Fruit fly (Drosophila melanogaster): ENCODE measurements around the gene CG31751.

CG31751 gene

DNA sequence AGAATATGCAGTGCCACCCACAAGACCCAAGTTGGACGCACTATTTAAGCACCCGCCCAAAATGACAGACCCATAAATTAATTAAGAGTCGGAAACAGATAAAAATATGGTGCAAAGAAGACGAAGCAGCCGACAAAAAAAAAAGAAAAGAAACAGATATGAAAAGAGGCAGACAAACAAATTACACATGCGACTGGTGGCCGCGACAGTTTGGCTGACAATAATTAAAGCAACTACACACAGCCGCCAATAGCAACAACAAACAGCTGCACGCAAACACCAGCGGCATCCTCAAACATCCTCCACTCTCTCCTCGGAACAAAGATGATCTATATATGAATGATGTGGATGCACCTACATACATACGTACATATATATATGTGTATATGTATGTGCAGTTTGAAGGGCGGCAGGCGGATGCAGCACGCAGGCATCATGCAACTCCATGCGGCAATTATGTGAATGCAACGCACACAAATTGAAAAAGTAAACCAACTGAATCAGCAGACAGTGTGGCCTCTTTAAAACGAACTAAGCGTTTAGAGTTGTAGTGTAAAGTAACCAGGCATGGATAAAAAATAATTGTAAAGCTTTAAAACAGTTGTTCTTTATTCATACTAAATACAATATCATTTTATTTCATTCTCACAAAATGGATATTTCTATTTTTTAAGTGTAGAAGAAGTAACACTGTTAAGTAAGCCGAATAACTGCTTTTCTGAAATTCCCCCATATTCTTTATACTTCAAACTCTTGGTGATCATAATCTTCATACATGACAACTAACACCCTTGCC, 29.0 kb upstream of the CG31751 start (continued):
- 0 out of 2 replicates have a peak, but pooled peaks have one; percentile 4 for TF ChIP-seq dimm (GFP tag; IDR thresholded peaks at IDR 0.05)
- TF ChIP-seq vvl (GFP tag; IDR thresholded peaks at IDR 0.05), result peak; percentile 23; the same call in 1 of the 2 replicates
- TF ChIP-seq knrl (GFP tag; IDR thresholded peaks at IDR 0.05; ENCODE audit: partially characterized antibody), result no peak
- no peak for TF ChIP-seq Poxn (GFP tag; IDR thresholded peaks at IDR 0.05)
- TF ChIP-seq CG18619 (GFP tag; optimal IDR thresholded peaks at IDR 0.05), result peak; percentile 14
- no peak for TF ChIP-seq sc (optimal IDR thresholded peaks at IDR 0.05)
- peak; percentile 7 for TF ChIP-seq sc (GFP tag; optimal IDR thresholded peaks at IDR 0.05)
- TF ChIP-seq row (GFP tag; IDR thresholded peaks at IDR 0.05), result peak; percentile 69
- TF ChIP-seq Sox102F (GFP tag; optimal IDR thresholded peaks at IDR 0.05), result peak; percentile 69
- no peak for TF ChIP-seq CG9215 (GFP tag; IDR thresholded peaks at IDR 0.05)
- TF ChIP-seq CG10267 (tag; optimal IDR thresholded peaks at IDR 0.05), result peak; percentile 8
- no peak for TF ChIP-seq CG3838 (GFP tag; optimal IDR thresholded peaks at IDR 0.05)
- TF ChIP-seq bab2 (GFP tag; optimal IDR thresholded peaks at IDR 0.05), result peak; percentile 13
- TF ChIP-seq CG13424 (tag; optimal IDR thresholded peaks at IDR 0.05), result peak; percentile 43
- no peak for TF ChIP-seq Sry-δ (GFP tag; optimal IDR thresholded peaks at IDR 0.05)
- peak; percentile 18 for TF ChIP-seq Xbp1 (GFP tag; optimal IDR thresholded peaks at IDR 0.05)
- no peak for TF ChIP-seq pzg (GFP tag; optimal IDR thresholded peaks at IDR 0.05)
- no peak for TF ChIP-seq CG10431 (GFP tag; optimal IDR thresholded peaks at IDR 0.05)
- peak; percentile 27 for TF ChIP-seq CG1529 (GFP tag; optimal IDR thresholded peaks at IDR 0.05)
- TF ChIP-seq CG9797 (GFP tag; optimal IDR thresholded peaks at IDR 0.05), result no peak
- TF ChIP-seq CG5245 (GFP tag; optimal IDR thresholded peaks at IDR 0.05), result no peak
- TF ChIP-seq Lhr (GFP tag; optimal IDR thresholded peaks at IDR 0.05), result peak; percentile 15
- TF ChIP-seq gem (tag; optimal IDR thresholded peaks at IDR 0.05), result peak; percentile 73
- peak; percentile 28 for TF ChIP-seq D19A (tag; optimal IDR thresholded peaks at IDR 0.05)
- no peak for TF ChIP-seq CG12071 (GFP tag; optimal IDR thresholded peaks at IDR 0.05)
- TF ChIP-seq dan (GFP tag; IDR thresholded peaks at IDR 0.05), result no peak
- no peak for TF ChIP-seq CG2202 (tag; optimal IDR thresholded peaks at IDR 0.05)
- TF ChIP-seq ci (GFP tag; IDR thresholded peaks at IDR 0.05), result no peak
- peak; percentile 93 for TF ChIP-seq sens (GFP tag)
- no peak for TF ChIP-seq HLHmδ (GFP tag; optimal IDR thresholded peaks at IDR 0.05)
- peak; percentile 59 for TF ChIP-seq dmrt11E (tag; optimal IDR thresholded peaks at IDR 0.05)
- peak; percentile 16 for TF ChIP-seq dm (GFP tag; optimal IDR thresholded peaks at IDR 0.05)
- TF ChIP-seq fd96Cb (tag; optimal IDR thresholded peaks at IDR 0.05), result peak; percentile 23
- peak; percentile 35 for TF ChIP-seq CG7839 (tag; optimal IDR thresholded peaks at IDR 0.05)
- TF ChIP-seq CG16863 (GFP tag; optimal IDR thresholded peaks at IDR 0.05), result peak; percentile 12
- TF ChIP-seq dpn (GFP tag; optimal IDR thresholded peaks at IDR 0.05), result peak in 1 of 2 experiments; percentile 48
- TF ChIP-seq Sry-β (GFP tag; optimal IDR thresholded peaks at IDR 0.05), result no peak
- peak; percentile 35; the same call in 1 of the 2 replicates for TF ChIP-seq esg (GFP tag; conservative IDR thresholded peaks at IDR 0.05)
- peak in 1 of 3 experiments; percentile 66 for TF ChIP-seq lola (GFP tag; optimal IDR thresholded peaks at IDR 0.05)
- no peak for TF ChIP-seq org-1 (GFP tag; optimal IDR thresholded peaks at IDR 0.05)
- no peak for TF ChIP-seq sna (GFP tag; IDR thresholded peaks at IDR 0.05; ENCODE audit: partially characterized antibody)
- TF ChIP-seq mirr (GFP tag; optimal IDR thresholded peaks at IDR 0.05), result no peak
- TF ChIP-seq CG8290 (GFP tag; optimal IDR thresholded peaks at IDR 0.05), result peak; percentile 4
- TF ChIP-seq CG8290 (tag; optimal IDR thresholded peaks at IDR 0.05), result no peak
- peak; percentile 25 for TF ChIP-seq CG9437 (GFP tag; optimal IDR thresholded peaks at IDR 0.05)
- TF ChIP-seq lilli (GFP tag; optimal IDR thresholded peaks at IDR 0.05), result peak; percentile 20
- no peak for TF ChIP-seq cwo (GFP tag; optimal IDR thresholded peaks at IDR 0.05)
- TF ChIP-seq Hand (GFP tag; optimal IDR thresholded peaks at IDR 0.05), result no peak
- TF ChIP-seq CG6689 (GFP tag; IDR thresholded peaks at IDR 0.05), result no peak

All from whole organism, embryonic.